Fruit fly (Drosophila melanogaster) whole organism, pupa: ENCODE data around the gene IleRS-m.

ENCODE experiments used
- CG14655 ChIP-seq: fragments of 200-800 bp; sonication (Bioruptor generic); optimal IDR thresholded peaks from 3 replicates; lab custom pipeline; 2017; ENCODE audit warnings: mild to moderate bottlenecking, missing biosample characterization, missing genetic modification reagents, missing genetic modification characterization
- CG17806 ChIP-seq: fragments of 200-800 bp; sonication (Bioruptor generic); optimal IDR thresholded peaks from 2 replicates; lab custom pipeline; 2018; ENCODE audit warnings: missing biosample characterization, mild to moderate bottlenecking, missing genetic modification characterization, moderate library complexity
- CG8159 ChIP-seq: fragments of 200-800 bp; sonication (Bioruptor generic); optimal IDR thresholded peaks from 3 replicates; lab custom pipeline; 2018; ENCODE audit warnings: missing biosample characterization, mild to moderate bottlenecking, missing genetic modification characterization, moderate library complexity
- CG9948 ChIP-seq: fragments of 200-800 bp; sonication (Bioruptor generic); optimal IDR thresholded peaks from 2 replicates; lab custom pipeline; 2018; ENCODE audit warnings: missing biosample characterization, mild to moderate bottlenecking, missing genetic modification characterization, moderate library complexity
- EcR ChIP-seq: fragments of 200-800 bp; sonication (Bioruptor generic); optimal IDR thresholded peaks from 3 replicates; lab custom pipeline; 2019; ENCODE audit warnings: missing biosample characterization, missing genetic modification characterization, mild to moderate bottlenecking, moderate library complexity, missing genetic modification reagents
- gl ChIP-seq: fragments of 200-800 bp; sonication (Bioruptor generic); optimal IDR thresholded peaks from 2 replicates; lab custom pipeline; 2018; ENCODE audit warnings: missing biosample characterization, mild to moderate bottlenecking, missing genetic modification characterization

dm6 chr3L:16050887-16051258 is 49.2 kb upstream of the IleRS-m start, which contains the start of gene Diap1:
- no peak for TF ChIP-seq EcR
- TF ChIP-seq CG17806 (tag; lab: Kevin White, UChicago): no peak
- TF ChIP-seq CG14655 (GFP tag; lab: Kevin White, UChicago): no peak
- no peak for TF ChIP-seq gl (tag; lab: Kevin White, UChicago)
- TF ChIP-seq CG9948: no peak
- no peak for TF ChIP-seq CG8159 (tag; lab: Kevin White, UChicago)
